Fruit fly (Drosophila melanogaster): ENCODE measurements around the gene dpr19.
A peak's percentile ranks its signal among the peaks of the same experiment; 100 is the strongest.

The dpr19 gene

dm6 chr2L:10386208-10386805 lies 10.3 kb downstream of the dpr19 start, which contains the start of the genes Cdk1 and mRpS7 (continued):
- TF ChIP-seq CG4404 (GFP tag; IDR thresholded peaks at IDR 0.05) (peak; percentile 48), CG8944 (GFP tag; optimal IDR thresholded peaks at IDR 0.05) (peak; percentile 42), tup (GFP tag; optimal IDR thresholded peaks at IDR 0.05) (no peak), CG1024 (GFP tag; IDR thresholded peaks at IDR 0.05) (peak; percentile 69; the same call in 1 of the 2 replicates), corto (GFP tag; optimal IDR thresholded peaks at IDR 0.05) (no peak), Asciz (GFP tag; optimal IDR thresholded peaks at IDR 0.05) (no peak), CG12659 (GFP tag; optimal IDR thresholded peaks at IDR 0.05) (peak; percentile 76), pan (optimal IDR thresholded peaks at IDR 0.05) (no peak), pan (GFP tag; optimal IDR thresholded peaks at IDR 0.05 in 1 of 2, IDR thresholded peaks at IDR 0.05 in 1 of 2) (peak in 1 of 2 experiments; percentile 82), CG18262 (tag; optimal IDR thresholded peaks at IDR 0.05) (peak; percentile 84), grau (tag; optimal IDR thresholded peaks at IDR 0.05) (peak; percentile 81), cg (GFP tag; optimal IDR thresholded peaks at IDR 0.05) (no peak), Bdp1 (GFP tag; optimal IDR thresholded peaks at IDR 0.05) (no peak), sob (GFP tag; IDR thresholded peaks at IDR 0.05) (peak; percentile 54; the same call in 1 of the 2 replicates), Dip3 (GFP tag; optimal IDR thresholded peaks at IDR 0.05) (peak; percentile 53), CG11093 (GFP tag; IDR thresholded peaks at IDR 0.05) (0 out of 3 replicates have a peak, but pooled peaks have one; percentile 16), aop (GFP tag; IDR thresholded peaks at IDR 0.05) (no peak), org-1 (GFP tag; optimal IDR thresholded peaks at IDR 0.05) (no peak), CG9876 (GFP tag; optimal IDR thresholded peaks at IDR 0.05) (no peak), CG14050 (GFP tag; IDR thresholded peaks at IDR 0.05) (peak; percentile 41; the same call in 1 of the 3 replicates), hbn (GFP tag; IDR thresholded peaks at IDR 0.05; ENCODE audit: partially characterized antibody) (no peak), CG6254 (GFP tag; optimal IDR thresholded peaks at IDR 0.05) (peak; percentile 38), D19A (tag; optimal IDR thresholded peaks at IDR 0.05) (peak; percentile 68), Mes4 (GFP tag; optimal IDR thresholded peaks at IDR 0.05) (peak; percentile 47), ro (GFP tag; IDR thresholded peaks at IDR 0.05) (no peak), gsb-n (tag; optimal IDR thresholded peaks at IDR 0.05) (peak; percentile 76), fd102C (GFP tag; optimal IDR thresholded peaks at IDR 0.05) (no peak), unpg (GFP tag; optimal IDR thresholded peaks at IDR 0.05) (peak; percentile 79), gce (GFP tag; IDR thresholded peaks at IDR 0.05) (peak; percentile 67; the same call in 1 of the 3 replicates), slou (GFP tag; optimal IDR thresholded peaks at IDR 0.05) (peak; percentile 45), NC2α (GFP tag; optimal IDR thresholded peaks at IDR 0.05) (no peak), ci (GFP tag; IDR thresholded peaks at IDR 0.05) (peak; percentile 82; the same call in 2 of the 3 replicates), CG12942 (GFP tag; optimal IDR thresholded peaks at IDR 0.05) (peak; percentile 62), pb (GFP tag; optimal IDR thresholded peaks at IDR 0.05) (no peak), CG3407 (GFP tag; optimal IDR thresholded peaks at IDR 0.05) (peak; percentile 44), tx (GFP tag; optimal IDR thresholded peaks at IDR 0.05) (peak; percentile 44), zf30C (GFP tag; optimal IDR thresholded peaks at IDR 0.05) (no peak), PHDP (tag; optimal IDR thresholded peaks at IDR 0.05) (peak; percentile 81), CG12071 (GFP tag; optimal IDR thresholded peaks at IDR 0.05) (no peak), CG11504 (tag; optimal IDR thresholded peaks at IDR 0.05) (peak; percentile 85), BtbVII (GFP tag; optimal IDR thresholded peaks at IDR 0.05) (peak; percentile 28), bcd (GFP tag; optimal IDR thresholded peaks at IDR 0.05) (peak; percentile 71), CG15696 (tag; optimal IDR thresholded peaks at IDR 0.05) (peak; percentile 60), CG4707 (GFP tag; optimal IDR thresholded peaks at IDR 0.05) (peak; percentile 12), Hr3 (GFP tag; optimal IDR thresholded peaks at IDR 0.05) (peak; percentile 80), CG7928 (GFP tag; optimal IDR thresholded peaks at IDR 0.05) (peak; percentile 18), CG7745 (tag; optimal IDR thresholded peaks at IDR 0.05) (no peak), trh (GFP tag; optimal IDR thresholded peaks at IDR 0.05) (peak; percentile 60), CG1529 (GFP tag; optimal IDR thresholded peaks at IDR 0.05) (peak; percentile 45), mam (GFP tag; optimal IDR thresholded peaks at IDR 0.05) (peak; percentile 56)
